Worm (Caenorhabditis elegans): ENCODE results near the gene otpl-7.

The otpl-7 gene

ce11 chrV:8537031-8537430, 15.7 kb downstream of the otpl-7 start, which contains the start of gene otpl-4:
Gene otpl-4, plus strand, starts transcription at chrV:8537331.
- no peak for TF ChIP-seq tbx-2 (tag; optimal IDR thresholded peaks at IDR 0.05)
- TF ChIP-seq aly-2 (tag; optimal IDR thresholded peaks at IDR 0.05), result no peak
- no peak for TF ChIP-seq hmg-11 (tag; optimal IDR thresholded peaks at IDR 0.05)
- TF ChIP-seq snpc-4 (tag; optimal IDR thresholded peaks at IDR 0.05), result no peak
- TF ChIP-seq elt-2 (tag; optimal IDR thresholded peaks at IDR 0.05), result no peak
- TF ChIP-seq nhr-11 (tag; optimal IDR thresholded peaks at IDR 0.05), result no peak
- no peak for TF ChIP-seq unc-39 (tag; optimal IDR thresholded peaks at IDR 0.05)
- TF ChIP-seq nhr-43 (tag; optimal IDR thresholded peaks at IDR 0.05; ENCODE audit: poor library complexity, severe bottlenecking), result no peak
- TF ChIP-seq pha-4 (tag; optimal IDR thresholded peaks at IDR 0.05), result no peak
- TF ChIP-seq nhr-67 (tag; optimal IDR thresholded peaks at IDR 0.05), result no peak
- TF ChIP-seq lin-39 (tag; optimal IDR thresholded peaks at IDR 0.05), result no peak
- no peak for TF ChIP-seq egl-27 (tag; optimal IDR thresholded peaks at IDR 0.05)
- TF ChIP-seq zag-1 (tag; optimal IDR thresholded peaks at IDR 0.05), result no peak

- no peak for TF ChIP-seq nhr-28 (tag; optimal IDR thresholded peaks at IDR 0.05)
- TF ChIP-seq hmg-11 (tag; optimal IDR thresholded peaks at IDR 0.05), result no peak
- no peak for TF ChIP-seq elt-2 (tag; optimal IDR thresholded peaks at IDR 0.05)
- no peak for TF ChIP-seq R02D3.7 (tag; optimal IDR thresholded peaks at IDR 0.05)
- TF ChIP-seq nhr-77 (tag; optimal IDR thresholded peaks at IDR 0.05), result no peak
- no peak for TF ChIP-seq lin-15B (tag; optimal IDR thresholded peaks at IDR 0.05)
- no peak for TF ChIP-seq jun-1 (tag; optimal IDR thresholded peaks at IDR 0.05)
- TF ChIP-seq nhr-12 (tag; optimal IDR thresholded peaks at IDR 0.05), result no peak
- no peak for TF ChIP-seq daf-12 (tag; optimal IDR thresholded peaks at IDR 0.05)
- no peak for TF ChIP-seq tbx-2 (tag; optimal IDR thresholded peaks at IDR 0.05)
- no peak for TF ChIP-seq eor-1 (tag; optimal IDR thresholded peaks at IDR 0.05)
- TF ChIP-seq elt-3 (tag; optimal IDR thresholded peaks at IDR 0.05), result no peak
- TF ChIP-seq egl-5 (tag; optimal IDR thresholded peaks at IDR 0.05), result no peak
- no peak for TF ChIP-seq nfya-1 (tag; optimal IDR thresholded peaks at IDR 0.05; ENCODE audit: insufficient read depth)
- TF ChIP-seq mml-1 (tag; optimal IDR thresholded peaks at IDR 0.05), result no peak
- no peak for TF ChIP-seq nhr-43 (tag; optimal IDR thresholded peaks at IDR 0.05; ENCODE audit: poor library complexity, severe bottlenecking)
- no peak for TF ChIP-seq fkh-10 (GFP tag; optimal IDR thresholded peaks at IDR 0.05)
These were observed 24.4 kb downstream of the otpl-7 start, which contains the start of the genes slc-17.8 and asns-1 for ce11 chrV:8545531-8546224. Gene slc-17.8, minus strand, starts transcription at chrV:8545581. Gene asns-1, plus strand, starts transcription at chrV:8546174.

- TF ChIP-seq nhr-25 (tag; optimal IDR thresholded peaks at IDR 0.05) (no peak), nhr-28 (tag; optimal IDR thresholded peaks at IDR 0.05) (no peak), mdl-1 (tag; optimal IDR thresholded peaks at IDR 0.05) (no peak), jun-1 (tag; optimal IDR thresholded peaks at IDR 0.05) (no peak), egl-5 (tag; optimal IDR thresholded peaks at IDR 0.05) (no peak), ceh-28 (tag; optimal IDR thresholded peaks at IDR 0.05) (no peak), eor-1 (tag; optimal IDR thresholded peaks at IDR 0.05) (no peak), lin-39 (tag; optimal IDR thresholded peaks at IDR 0.05) (no peak), nhr-23 (tag; optimal IDR thresholded peaks at IDR 0.05) (no peak), pqm-1 (tag; optimal IDR thresholded peaks at IDR 0.05) (no peak), unc-62 (GFP tag; optimal IDR thresholded peaks at IDR 0.05) (no peak), zag-1 (tag; optimal IDR thresholded peaks at IDR 0.05) (no peak), nhr-76 (tag; optimal IDR thresholded peaks at IDR 0.05) (no peak), nhr-77 (tag; optimal IDR thresholded peaks at IDR 0.05) (no peak), ztf-4 (tag; optimal IDR thresholded peaks at IDR 0.05) (no peak), snpc-4 (tag; optimal IDR thresholded peaks at IDR 0.05) (no peak), mml-1 (tag; optimal IDR thresholded peaks at IDR 0.05) (no peak)
These were observed 27.7 kb downstream of the otpl-7 start, which contains the start of gene stdh-4 for ce11 chrV:8548989-8549388. Gene stdh-4, plus strand, starts transcription at chrV:8549289.

- TF ChIP-seq egl-5 (tag; optimal IDR thresholded peaks at IDR 0.05) (peak; percentile 97), R02D3.7 (tag; optimal IDR thresholded peaks at IDR 0.05) (no peak), nfya-1 (tag; optimal IDR thresholded peaks at IDR 0.05; ENCODE audit: insufficient read depth) (no peak), ZK546.5 (tag; optimal IDR thresholded peaks at IDR 0.05) (no peak), ceh-82 (tag; optimal IDR thresholded peaks at IDR 0.05) (no peak), ceh-16 (tag; optimal IDR thresholded peaks at IDR 0.05) (no peak), nhr-67 (tag; optimal IDR thresholded peaks at IDR 0.05) (no peak)
These were observed 31.2 kb downstream of the otpl-7 start, which contains the start of gene acr-15 for ce11 chrV:8552460-8552859. Gene acr-15, plus strand, starts transcription at chrV:8552695.

Measured in whole organism, L3 larva.